Worm (Caenorhabditis elegans) whole organism, late embryonic: Measurements from ENCODE around the gene str-196.

Experiments used
- ama-1 ChIP-seq: fragments of 150-350 bp; optimal IDR thresholded peaks from 2 replicates; lab custom pipeline; 2014
- ceh-2 ChIP-seq: sonication (generic microtip); optimal IDR thresholded peaks from 2 replicates; lab custom pipeline; 2016; ENCODE audit warnings: missing genotype, missing genetic modification characterization, missing compliant biosample characterization
- ceh-22 ChIP-seq: sonication (generic microtip); optimal IDR thresholded peaks from 2 replicates; lab custom pipeline; 2017; ENCODE audit warnings: missing biosample characterization, missing genetic modification characterization
- ceh-31 ChIP-seq: sonication (generic microtip); optimal IDR thresholded peaks from 2 replicates; lab custom pipeline; 2016; ENCODE audit warnings: missing genetic modification characterization, missing compliant biosample characterization
- elt-2 ChIP-seq: sonication (generic microtip); optimal IDR thresholded peaks from 2 replicates; lab custom pipeline; 2016; ENCODE audit warnings: missing genetic modification reagents, missing genetic modification characterization, missing compliant biosample characterization
- hlh-30 ChIP-seq: sonication (generic microtip); optimal IDR thresholded peaks from 2 replicates; lab custom pipeline; 2017; ENCODE audit warnings: antibody characterized with exemption, missing genetic modification characterization, missing compliant biosample characterization; ENCODE audit not compliant: insufficient read depth
- mec-3 ChIP-seq: sonication (generic microtip); optimal IDR thresholded peaks from 2 replicates; lab custom pipeline; 2016; ENCODE audit warnings: borderline replicate concordance, missing genetic modification characterization, missing compliant biosample characterization
- nfya-1 ChIP-seq: sonication (generic microtip); optimal IDR thresholded peaks from 2 replicates; lab custom pipeline; 2017; ENCODE audit warnings: missing genetic modification characterization, mild to moderate bottlenecking, missing compliant biosample characterization, antibody characterized with exemption, moderate library complexity
- syd-9 ChIP-seq: sonication (generic microtip); optimal IDR thresholded peaks from 2 replicates; lab custom pipeline; 2016; ENCODE audit warnings: mild to moderate bottlenecking, missing genetic modification characterization, moderate library complexity, missing compliant biosample characterization
- unc-42 ChIP-seq: sonication (generic microtip); optimal IDR thresholded peaks from 2 replicates; lab custom pipeline; 2016; ENCODE audit warnings: missing genotype, missing genetic modification characterization, missing compliant biosample characterization
- zip-5 ChIP-seq: sonication (generic microtip); optimal IDR thresholded peaks from 2 replicates; lab custom pipeline; 2016; ENCODE audit warnings: missing genetic modification characterization, missing compliant biosample characterization

DNA sequence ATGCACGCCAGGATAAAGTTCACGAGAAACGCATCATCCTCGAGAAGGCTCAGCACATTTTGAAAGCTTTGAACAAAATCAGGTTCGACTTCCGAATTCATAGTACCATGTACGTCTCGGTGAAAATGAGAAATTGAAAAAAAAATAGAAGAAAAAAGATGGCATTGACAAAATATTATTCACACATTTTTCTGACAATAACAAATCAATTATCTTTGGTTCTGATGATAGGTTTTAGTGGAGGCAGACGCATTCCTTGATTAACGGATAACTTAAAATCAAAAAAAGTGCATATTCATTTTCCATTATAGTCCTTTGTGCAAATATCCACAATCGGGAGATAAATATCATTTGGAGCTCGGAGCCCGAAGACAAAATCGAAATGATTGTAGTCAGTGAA lies 30.0 kb downstream of the str-196 start, which contains the start of gene srw-107:
- no peak for TF ChIP-seq elt-2
- no peak for TF ChIP-seq hlh-30 (tag; lab: Kevin White, UChicago)
- no peak for TF ChIP-seq ama-1 (lab: Kevin White, UChicago)
- no peak for TF ChIP-seq nfya-1 (tag; lab: Kevin White, UChicago)
- no peak for TF ChIP-seq unc-42 (tag; lab: Kevin White, UChicago)
- TF ChIP-seq syd-9 (tag; lab: Kevin White, UChicago): no peak
- TF ChIP-seq ceh-22: no peak
- TF ChIP-seq ceh-2: no peak
- no peak for TF ChIP-seq mec-3
- no peak for TF ChIP-seq zip-5
- no peak for TF ChIP-seq ceh-31 (tag; lab: Kevin White, UChicago)
